Worm (Caenorhabditis elegans) whole organism, early embryonic: ENCODE results near the gene F18F11.4.

ENCODE experiments used
- F13C5.2 ChIP-seq: sonication (generic microtip); optimal IDR thresholded peaks from 2 replicates; lab custom pipeline; 2017; ENCODE audit warnings: mild to moderate bottlenecking, missing genetic modification characterization, inconsistent platforms, missing compliant biosample characterization
- ama-1 ChIP-seq: fragments of 150-350 bp; optimal IDR thresholded peaks from 2 replicates; lab custom pipeline; 2014
- ceh-13 ChIP-seq: fragments of 200-800 bp; sonication (Bioruptor generic); optimal IDR thresholded peaks from 2 replicates; lab custom pipeline; 2018; ENCODE audit warnings: mild to moderate bottlenecking, missing genetic modification characterization, missing compliant biosample characterization
- ceh-36 ChIP-seq: sonication (generic microtip); optimal IDR thresholded peaks from 2 replicates; lab custom pipeline; 2016; ENCODE audit warnings: missing genetic modification characterization, inconsistent platforms, missing compliant biosample characterization
- flt-1 ChIP-seq: fragments of 200-800 bp; sonication (Bioruptor generic); IDR thresholded peaks from 2 replicates; pipeline ENCODE4 v1.3.6; 2022; ENCODE audit warnings: missing genetic modification characterization, missing compliant biosample characterization
- hmg-4 ChIP-seq: fragments of 200-800 bp; sonication (Bioruptor generic); optimal IDR thresholded peaks from 2 replicates; lab custom pipeline; 2018; ENCODE audit warnings: mild to moderate bottlenecking, missing genetic modification characterization, missing compliant biosample characterization
- tbx-11 ChIP-seq: fragments of 200-800 bp; sonication (Bioruptor generic); IDR thresholded peaks from 2 replicates; pipeline ENCODE4 v1.3.6; 2022; ENCODE audit warnings: missing genetic modification characterization, missing compliant biosample characterization
- tbx-37 ChIP-seq: fragments of 200-800 bp; sonication (Bioruptor generic); conservative IDR thresholded peaks from 2 replicates; pipeline ENCODE4 v1.3.6; 2022; ENCODE audit warnings: missing genetic modification reagents, missing genetic modification characterization, missing compliant biosample characterization
- tra-4 ChIP-seq: sonication (generic microtip); optimal IDR thresholded peaks from 2 replicates; lab custom pipeline; 2017; ENCODE audit warnings: missing genetic modification characterization, missing compliant biosample characterization

DNA sequence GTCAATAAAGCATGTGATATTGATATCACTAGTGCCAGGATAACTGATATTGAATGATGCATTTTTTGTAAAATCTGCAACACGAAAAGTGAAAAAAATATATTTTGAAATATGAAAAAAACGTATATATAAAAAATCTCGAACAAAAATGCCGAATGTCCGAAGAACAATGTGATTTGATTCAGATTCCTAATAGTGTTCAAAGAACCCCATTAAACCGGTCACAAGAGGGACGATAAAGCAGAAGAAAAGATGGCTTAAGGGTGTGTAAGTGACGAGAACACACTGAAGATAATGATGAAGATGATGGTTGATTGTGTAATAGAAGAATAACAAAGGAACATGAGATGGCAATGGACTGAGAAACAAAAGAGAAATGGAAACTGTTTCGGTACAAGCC is 42.6 kb upstream of the F18F11.4 start, which contains the start of gene T21D12.14:
- TF ChIP-seq ama-1: no peak
- TF ChIP-seq tra-4 (tag; lab: Kevin White, UChicago): no peak
- no peak for TF ChIP-seq flt-1 (GFP tag; lab: Robert Waterston, UW)
- TF ChIP-seq ceh-36: no peak
- TF ChIP-seq ceh-13 (GFP tag; lab: Kevin White, UChicago): no peak
- no peak for TF ChIP-seq tbx-37 (GFP tag; lab: Robert Waterston, UW)
- no peak for TF ChIP-seq tbx-11 (GFP tag; lab: Robert Waterston, UW)
- TF ChIP-seq hmg-4 (GFP tag; lab: Kevin White, UChicago): no peak
- TF ChIP-seq F13C5.2 (tag; lab: Kevin White, UChicago): no peak
